Worm (Caenorhabditis elegans) whole organism, midembryonic: ENCODE results near the gene tps-1.

Source experiments
- T22C8.4 ChIP-seq: fragments of 200-800 bp; sonication (Bioruptor generic); IDR thresholded peaks from 2 replicates; pipeline ENCODE4 v1.3.6; 2022; ENCODE audit warnings: missing genetic modification characterization, missing compliant biosample characterization
- cog-1 ChIP-seq: sonication (generic microtip); optimal IDR thresholded peaks from 2 replicates; lab custom pipeline; 2016; ENCODE audit warnings: missing genetic modification characterization, missing compliant biosample characterization
- flt-1 ChIP-seq: fragments of 200-800 bp; sonication (Bioruptor generic); IDR thresholded peaks from 2 replicates; pipeline ENCODE4 v1.3.6; 2022; ENCODE audit warnings: missing genetic modification characterization, missing compliant biosample characterization
- klf-2 ChIP-seq: fragments of 200-800 bp; sonication (Bioruptor generic); conservative IDR thresholded peaks from 2 replicates; pipeline ENCODE4 v1.3.6; 2022; ENCODE audit warnings: missing genetic modification reagents, missing genetic modification characterization, missing compliant biosample characterization
- med-1 ChIP-seq: sonication (generic microtip); optimal IDR thresholded peaks from 2 replicates; lab custom pipeline; 2017; ENCODE audit warnings: missing genetic modification characterization, mild to moderate bottlenecking, missing compliant biosample characterization, antibody characterized with exemption, missing genetic modification reagents; ENCODE audit not compliant: insufficient read depth
- ref-1 ChIP-seq: fragments of 200-800 bp; sonication (Bioruptor generic); conservative IDR thresholded peaks from 2 replicates; pipeline ENCODE4 v1.3.6; 2022; ENCODE audit warnings: missing genetic modification reagents, missing genetic modification characterization, missing compliant biosample characterization
- tab-1 ChIP-seq: fragments of 200-800 bp; sonication (Bioruptor generic); IDR thresholded peaks from 2 replicates; pipeline ENCODE4 v1.3.6; 2022; ENCODE audit warnings: missing genetic modification characterization, missing compliant biosample characterization
- ztf-23 ChIP-seq: fragments of 200-800 bp; sonication (Bioruptor generic); IDR thresholded peaks from 2 replicates; pipeline ENCODE4 v1.3.6; 2022; ENCODE audit warnings: missing genetic modification reagents, missing genetic modification characterization, missing compliant biosample characterization
- ztf-29 ChIP-seq: fragments of 200-800 bp; sonication (Bioruptor generic); IDR thresholded peaks from 2 replicates; pipeline ENCODE4 v1.3.6; 2022; ENCODE audit warnings: missing genetic modification reagents, missing genetic modification characterization, missing compliant biosample characterization

DNA sequence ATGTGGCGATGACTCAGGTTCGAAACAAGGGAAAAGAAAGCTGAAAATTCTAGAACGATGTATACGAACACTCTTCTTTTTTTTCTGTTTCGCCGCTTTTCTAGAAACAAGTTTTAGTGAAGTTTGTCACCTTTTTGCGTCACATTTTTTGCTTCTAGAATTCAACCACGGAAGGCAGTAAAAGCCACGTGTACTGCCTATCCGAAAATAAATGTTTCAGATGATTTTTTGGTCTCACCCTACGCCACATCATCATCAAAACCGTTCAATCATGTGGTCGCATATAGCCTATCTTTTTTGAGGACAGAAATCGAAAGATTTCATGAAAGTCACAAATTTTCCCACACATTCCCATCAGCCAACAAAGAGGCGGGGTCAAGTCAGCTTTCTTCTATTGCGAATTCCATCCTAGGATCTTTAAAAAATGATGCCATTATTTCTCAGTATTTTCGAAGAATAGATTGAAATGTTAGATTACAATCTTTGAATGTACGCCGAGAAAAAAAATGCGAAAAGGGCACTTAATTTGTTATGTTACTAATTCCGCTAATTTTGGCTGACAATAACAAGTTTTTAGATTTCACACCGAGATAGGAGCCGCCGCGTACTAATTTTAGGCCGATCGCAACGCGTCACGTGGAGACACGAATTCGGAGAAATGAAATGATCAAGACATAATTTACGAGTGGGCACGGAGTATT, 50.3 kb downstream of the tps-1 start:
- TF ChIP-seq ztf-23 (GFP tag; lab: Robert Waterston, UW) = no peak
- no peak for TF ChIP-seq T22C8.4 (GFP tag; lab: Robert Waterston, UW)
- TF ChIP-seq klf-2 (GFP tag; lab: Robert Waterston, UW) = no peak
- TF ChIP-seq ref-1 (GFP tag; lab: Robert Waterston, UW) = no peak
- no peak for TF ChIP-seq ztf-29 (GFP tag; lab: Robert Waterston, UW)
- no peak for TF ChIP-seq flt-1 (GFP tag; lab: Robert Waterston, UW)
- TF ChIP-seq med-1 (GFP tag; lab: Kevin White, UChicago) = no peak
- no peak for TF ChIP-seq tab-1 (GFP tag; lab: Robert Waterston, UW)
- TF ChIP-seq cog-1 (tag; lab: Kevin White, UChicago) = no peak
